Worm (Caenorhabditis elegans) whole organism, L4 larva: ENCODE results near the gene rfc-1.

Experiments
- F37D6.2 ChIP-seq: sonication (generic microtip); optimal IDR thresholded peaks from 2 replicates; lab custom pipeline; 2016; ENCODE audit warnings: mild to moderate bottlenecking, missing genetic modification characterization, missing compliant biosample characterization
- T26A8.4 ChIP-seq: fragments of 200-800 bp; sonication (Bioruptor generic); IDR thresholded peaks from 2 replicates; pipeline ENCODE4 v1.3.6; 2022; ENCODE audit warnings: missing genetic modification characterization, missing compliant biosample characterization
- Y105C5A.15 ChIP-seq: fragments of 200-800 bp; sonication (Bioruptor generic); IDR thresholded peaks from 2 replicates; pipeline ENCODE4 v1.3.6; 2022; ENCODE audit warnings: missing genetic modification characterization, missing compliant biosample characterization
- Y48G9A.11 ChIP-seq: fragments of 200-800 bp; sonication (Bioruptor generic); IDR thresholded peaks from 2 replicates; pipeline ENCODE4 v1.3.6; 2022; ENCODE audit warnings: missing genetic modification reagents, missing genetic modification characterization, missing compliant biosample characterization
- Y5F2A.4 ChIP-seq: fragments of 200-800 bp; sonication (Bioruptor generic); optimal IDR thresholded peaks from 2 replicates; lab custom pipeline; 2018; ENCODE audit warnings: mild to moderate bottlenecking, missing genetic modification characterization, missing compliant biosample characterization
- Y75B8A.6 ChIP-seq: fragments of 200-800 bp; sonication (Bioruptor generic); IDR thresholded peaks from 2 replicates; pipeline ENCODE4 v1.3.6; 2022; ENCODE audit warnings: missing genetic modification reagents, missing genetic modification characterization, missing compliant biosample characterization
- ZK337.2 ChIP-seq: fragments of 200-800 bp; sonication (Bioruptor generic); IDR thresholded peaks from 2 replicates; pipeline ENCODE4 v1.3.6; 2022; ENCODE audit warnings: missing genetic modification reagents, missing genetic modification characterization, missing compliant biosample characterization
- aha-1 ChIP-seq: fragments of 150-350 bp; peaks from one replicate; lab custom pipeline; 2014; ENCODE audit warnings: missing biosample characterization, missing genetic modification characterization
- ama-1 ChIP-seq: fragments of 150-350 bp; optimal IDR thresholded peaks from 2 replicates; lab custom pipeline; 2014; ENCODE audit warnings: inconsistent platforms, mixed read lengths
- arid-1 ChIP-seq: fragments of 200-800 bp; sonication (Bioruptor generic); conservative IDR thresholded peaks from 2 replicates; pipeline ENCODE4 v1.3.6; 2022; ENCODE audit warnings: missing genetic modification reagents, missing genetic modification characterization, missing compliant biosample characterization
- attf-4 ChIP-seq: sonication (generic microtip); optimal IDR thresholded peaks from 3 replicates; lab custom pipeline; 2017; ENCODE audit warnings: missing biosample characterization, missing genetic modification characterization
- ceh-20 ChIP-seq: fragments of 200-800 bp; sonication (Bioruptor generic); IDR thresholded peaks from 2 replicates; pipeline ENCODE4 v1.3.6; 2022; ENCODE audit warnings: missing genetic modification reagents, missing genetic modification characterization, missing compliant biosample characterization
- ceh-28 ChIP-seq: fragments of 150-350 bp; optimal IDR thresholded peaks from 2 replicates; lab custom pipeline; 2014; ENCODE audit warnings: missing biosample characterization, missing genetic modification reagents, missing genetic modification characterization
- ceh-32 ChIP-seq: sonication (generic microtip); optimal IDR thresholded peaks from 2 replicates; lab custom pipeline; 2016; ENCODE audit warnings: mild to moderate bottlenecking, missing genetic modification characterization, missing compliant biosample characterization; ENCODE audit not compliant: poor library complexity
- ceh-44 ChIP-seq: fragments of 200-800 bp; sonication (Bioruptor generic); IDR thresholded peaks from 2 replicates; pipeline ENCODE4 v1.3.6; 2022; ENCODE audit warnings: missing genetic modification reagents, missing genetic modification characterization, missing compliant biosample characterization
- daf-12 ChIP-seq: fragments of 150-350 bp; optimal IDR thresholded peaks from 2 replicates; lab custom pipeline; 2014; ENCODE audit warnings: missing biosample characterization, missing genetic modification reagents, missing genetic modification characterization
- dmd-8 ChIP-seq: fragments of 200-800 bp; sonication (Bioruptor generic); IDR thresholded peaks from 2 replicates; pipeline ENCODE4 v1.3.6; 2022; ENCODE audit warnings: missing genetic modification characterization, missing compliant biosample characterization
- dmd-9 ChIP-seq: fragments of 200-800 bp; sonication (Bioruptor generic); IDR thresholded peaks from 2 replicates; pipeline ENCODE4 v1.3.6; 2022; ENCODE audit warnings: missing genetic modification reagents, missing genetic modification characterization, missing compliant biosample characterization
- egl-43 ChIP-seq: fragments of 200-800 bp; sonication (Bioruptor generic); IDR thresholded peaks from 2 replicates; pipeline ENCODE4 v1.3.6; 2022; ENCODE audit warnings: missing genetic modification reagents, missing genetic modification characterization, missing compliant biosample characterization
- gei-8 ChIP-seq: fragments of 200-800 bp; sonication (Bioruptor generic); optimal IDR thresholded peaks from 2 replicates; lab custom pipeline; 2018; ENCODE audit warnings: mild to moderate bottlenecking, missing genetic modification characterization, missing compliant biosample characterization
- hif-1 ChIP-seq, 2 experiments: sonication (generic microtip); optimal IDR thresholded peaks; 2 replicates each; lab custom pipeline; 2016 to 2017; ENCODE audit warnings: missing compliant biosample characterization in 2 of 2, missing genetic modification characterization in 2 of 2, missing genetic modification reagents in 2 of 2, missing genotype in 2 of 2, mild to moderate bottlenecking in 1 of 2
- hlh-11 ChIP-seq: fragments of 200-800 bp; sonication (Bioruptor generic); optimal IDR thresholded peaks from 2 replicates; lab custom pipeline; 2018; ENCODE audit warnings: mild to moderate bottlenecking, missing genetic modification characterization, missing compliant biosample characterization
- hlh-30 ChIP-seq: sonication (generic microtip); optimal IDR thresholded peaks from 2 replicates; lab custom pipeline; 2017; ENCODE audit warnings: antibody characterized with exemption, mild to moderate bottlenecking, missing genetic modification characterization, missing compliant biosample characterization; ENCODE audit not compliant: insufficient read depth
- lim-7 ChIP-seq: fragments of 200-800 bp; sonication (Bioruptor generic); IDR thresholded peaks from 2 replicates; pipeline ENCODE4 v1.3.6; 2022; ENCODE audit warnings: missing genetic modification characterization, missing compliant biosample characterization
- lin-13 ChIP-seq: fragments of 150-350 bp; optimal IDR thresholded peaks from 2 replicates; lab custom pipeline; 2014; ENCODE audit warnings: missing biosample characterization, missing genetic modification reagents, missing genetic modification characterization
- lin-29 ChIP-seq: fragments of 200-800 bp; sonication (Bioruptor generic); IDR thresholded peaks from 2 replicates; pipeline ENCODE4 v1.3.6; 2022; ENCODE audit warnings: missing genetic modification reagents, missing genetic modification characterization, missing compliant biosample characterization
- lin-38 ChIP-seq: fragments of 200-800 bp; sonication (Bioruptor generic); IDR thresholded peaks from 2 replicates; pipeline ENCODE4 v1.3.6; 2022; ENCODE audit warnings: missing genetic modification reagents, missing genetic modification characterization, missing compliant biosample characterization
- lin-39 ChIP-seq: fragments of 150-350 bp; optimal IDR thresholded peaks from 2 replicates; lab custom pipeline; 2014; ENCODE audit warnings: missing biosample characterization, missing genetic modification reagents, missing genetic modification characterization
- lir-3 ChIP-seq: sonication (generic microtip); optimal IDR thresholded peaks from 2 replicates; lab custom pipeline; 2016; ENCODE audit warnings: mild to moderate bottlenecking, missing genetic modification characterization, missing compliant biosample characterization
- mdl-1 ChIP-seq, 2 experiments: fragments of 150-350 bp in 1 of 2; sonication (generic microtip) in 1 of 2; optimal IDR thresholded peaks; 2 replicates each; lab custom pipeline; 2014 to 2017; ENCODE audit warnings: missing biosample characterization in 2 of 2, missing genetic modification characterization in 2 of 2
- mdt-29 ChIP-seq: fragments of 200-800 bp; sonication (Bioruptor generic); IDR thresholded peaks from 2 replicates; pipeline ENCODE4 v1.3.6; 2022; ENCODE audit warnings: missing genetic modification reagents, missing genetic modification characterization, missing compliant biosample characterization
- mep-1 ChIP-seq: fragments of 150-350 bp; sonication (generic microtip); optimal IDR thresholded peaks from 3 replicates; lab custom pipeline; 2014; ENCODE audit warnings: missing biosample characterization, missing genetic modification characterization
- mes-2 ChIP-seq: sonication (generic microtip); optimal IDR thresholded peaks from 2 replicates; lab custom pipeline; 2016; ENCODE audit warnings: missing genotype, mild to moderate bottlenecking, missing genetic modification characterization, missing compliant biosample characterization; ENCODE audit not compliant: poor library complexity, severe bottlenecking
- nhr-25 ChIP-seq: sonication (generic microtip); optimal IDR thresholded peaks from 2 replicates; lab custom pipeline; 2017; ENCODE audit warnings: missing genetic modification characterization, mild to moderate bottlenecking, missing compliant biosample characterization, antibody characterized with exemption, moderate library complexity, borderline replicate concordance; ENCODE audit not compliant: insufficient read depth
- nhr-42 ChIP-seq: fragments of 200-800 bp; sonication (Bioruptor generic); IDR thresholded peaks from 2 replicates; pipeline ENCODE4 v1.3.6; 2022; ENCODE audit warnings: missing genetic modification characterization, missing compliant biosample characterization
- nhr-48 ChIP-seq: sonication (generic microtip); optimal IDR thresholded peaks from 2 replicates; lab custom pipeline; 2016; ENCODE audit warnings: mild to moderate bottlenecking, missing genetic modification characterization, missing compliant biosample characterization
- nhr-77 ChIP-seq: fragments of 150-350 bp; optimal IDR thresholded peaks from 2 replicates; lab custom pipeline; 2014; ENCODE audit warnings: missing biosample characterization, missing genetic modification characterization
- php-3 ChIP-seq: fragments of 200-800 bp; sonication (Bioruptor generic); IDR thresholded peaks from 2 replicates; pipeline ENCODE4 v1.3.6; 2022; ENCODE audit warnings: missing genetic modification reagents, missing genetic modification characterization, missing compliant biosample characterization
- skn-1 ChIP-seq: fragments of 150-350 bp; optimal IDR thresholded peaks from 2 replicates; lab custom pipeline; 2014; ENCODE audit warnings: missing biosample characterization, missing genetic modification characterization
- spr-3 ChIP-seq: fragments of 200-800 bp; sonication (Bioruptor generic); optimal IDR thresholded peaks from 2 replicates; lab custom pipeline; 2018; ENCODE audit warnings: mild to moderate bottlenecking, missing genetic modification characterization, missing compliant biosample characterization
- unc-130 ChIP-seq: sonication (generic microtip); optimal IDR thresholded peaks from 2 replicates; lab custom pipeline; 2016; ENCODE audit warnings: missing genetic modification reagents, missing genetic modification characterization, missing compliant biosample characterization
- unc-62 ChIP-seq, 3 experiments: fragments of 150-350 bp in 1 of 3; sonication (generic microtip); optimal IDR thresholded peaks in 2 of 3; peaks in 1 of 3; 1 replicate in 1 of 3; 2 replicates in 2 of 3; lab custom pipeline; 2014 to 2017; ENCODE audit warnings: missing biosample characterization in 3 of 3, missing genetic modification characterization in 3 of 3, missing genetic modification reagents in 3 of 3, missing genotype in 1 of 3
- vab-7 ChIP-seq: fragments of 200-800 bp; sonication (Bioruptor generic); IDR thresholded peaks from 2 replicates; pipeline ENCODE4 v1.3.6; 2022; ENCODE audit warnings: missing genetic modification reagents, missing genetic modification characterization, missing compliant biosample characterization
- zfp-3 ChIP-seq: fragments of 200-800 bp; sonication (Bioruptor generic); conservative IDR thresholded peaks from 2 replicates; pipeline ENCODE4 v1.3.6; 2022; ENCODE audit warnings: missing genetic modification reagents, missing genetic modification characterization, missing compliant biosample characterization
- ztf-7 ChIP-seq: fragments of 150-350 bp; optimal IDR thresholded peaks from 2 replicates; lab custom pipeline; 2014; ENCODE audit warnings: missing biosample characterization, missing genetic modification characterization

rfc-1 gene

ce11 chrV:14603755-14604154 lies 42.0 kb downstream of the rfc-1 start:
- no peak for TF ChIP-seq gei-8 (GFP tag; lab: Kevin White, UChicago)
- TF ChIP-seq Y75B8A.6 = no peak
- no peak for TF ChIP-seq lir-3
- TF ChIP-seq unc-62 (GFP tag; optimal IDR thresholded peaks at IDR 0.05 in 1 of 2; lab: Kevin White, UChicago) = no peak
- no peak for TF ChIP-seq unc-62 (tag; optimal IDR thresholded peaks at IDR 0.05; lab: Kevin White, UChicago)
- no peak for TF ChIP-seq mdt-29 (GFP tag; lab: Robert Waterston, UW)
- TF ChIP-seq lin-39 (tag; lab: Kevin White, UChicago) = no peak
- TF ChIP-seq spr-3 (GFP tag; lab: Kevin White, UChicago) = no peak
- no peak for TF ChIP-seq dmd-9
- TF ChIP-seq dmd-8 (GFP tag; lab: Robert Waterston, UW) = no peak
- no peak for TF ChIP-seq nhr-48 (tag; lab: Kevin White, UChicago)
- TF ChIP-seq nhr-25 (tag; lab: Kevin White, UChicago) = no peak
- TF ChIP-seq attf-4 (tag; lab: Kevin White, UChicago) = no peak
- no peak for TF ChIP-seq ceh-32
- TF ChIP-seq arid-1 (GFP tag; lab: Robert Waterston, UW) = no peak
- TF ChIP-seq hif-1 (tag; optimal IDR thresholded peaks at IDR 0.05; lab: Kevin White, UChicago) = no peak
- TF ChIP-seq, all 104 proteins: peak for 0

DNA sequence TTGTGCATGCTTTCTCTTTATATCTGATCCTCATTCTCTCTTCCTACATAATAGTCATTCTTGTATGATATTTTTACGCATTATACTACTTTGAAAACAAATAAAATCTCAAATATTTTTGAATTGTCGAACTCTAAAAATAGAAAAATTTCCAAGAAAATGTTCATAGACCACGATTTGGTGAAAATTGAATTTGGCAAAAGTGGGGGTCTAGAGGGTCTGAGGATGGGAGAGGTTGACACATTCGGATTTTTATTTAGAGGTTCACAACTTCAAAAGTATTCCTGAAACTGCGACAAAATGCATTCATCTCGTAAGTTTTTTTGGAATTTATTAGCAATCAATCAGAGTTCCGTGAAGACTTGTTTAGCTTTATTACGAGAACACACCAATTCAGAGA lies 45.8 kb downstream of the rfc-1 start, which contains the start of gene glb-22:
Gene glb-22 (plus strand): TSS at position 301 of the 400 bp plus-strand sequence.
- TF ChIP-seq ceh-44 = no peak
- no peak for TF ChIP-seq mdt-29 (GFP tag; lab: Robert Waterston, UW)
- no peak for TF ChIP-seq ztf-7
- no peak for TF ChIP-seq lim-7
- no peak for TF ChIP-seq lin-13 (GFP tag; lab: Kevin White, UChicago)
- TF ChIP-seq ama-1 = no peak
- no peak for TF ChIP-seq hif-1 (tag; optimal IDR thresholded peaks at IDR 0.05; lab: Kevin White, UChicago)
- TF ChIP-seq arid-1 (GFP tag; lab: Robert Waterston, UW) = no peak
- no peak for TF ChIP-seq ceh-20 (GFP tag; lab: Robert Waterston, UW)
- no peak for TF ChIP-seq T26A8.4 (GFP tag; lab: Robert Waterston, UW)

DNA sequence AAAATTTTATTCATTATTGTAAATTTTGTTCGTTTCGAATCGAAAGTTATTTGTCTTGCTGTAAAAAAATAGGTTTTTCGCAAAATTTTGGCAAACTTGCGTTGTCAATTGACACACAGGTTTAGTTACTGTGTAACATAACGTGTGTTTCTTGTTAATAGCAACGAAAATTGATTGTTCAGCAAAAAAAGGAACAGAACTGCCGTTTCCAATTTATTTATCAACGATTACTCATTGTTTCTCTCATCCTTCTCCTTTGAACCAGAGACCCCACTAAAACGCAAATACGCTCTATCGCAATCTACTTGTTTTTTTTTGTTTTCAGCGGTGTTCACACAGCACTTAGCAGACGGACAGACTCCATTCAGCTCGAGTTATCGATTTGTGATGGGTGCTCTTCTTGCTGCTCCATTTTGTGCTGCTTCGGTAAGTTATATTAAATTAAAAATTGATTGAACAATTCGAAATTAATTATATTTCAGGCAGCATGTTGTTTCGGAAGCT lies 48.0 kb downstream of the rfc-1 start, which contains the start of gene R11H6.2:
Gene R11H6.2 (plus strand): TSS at position 326 of the 504 bp plus-strand sequence.
- TF ChIP-seq T26A8.4 (GFP tag; lab: Robert Waterston, UW) (no peak), daf-12 (tag; lab: Kevin White, UChicago) (no peak), Y105C5A.15 (no peak), nhr-42 (GFP tag; lab: Robert Waterston, UW) (no peak), lin-29 (GFP tag; lab: Robert Waterston, UW) (no peak), ZK337.2 (no peak), Y48G9A.11 (no peak), skn-1 (no peak), mep-1 (peak; percentile 33), egl-43 (GFP tag; lab: Robert Waterston, UW) (no peak), spr-3 (GFP tag; lab: Kevin White, UChicago) (no peak), hlh-30 (tag; lab: Kevin White, UChicago) (peak; percentile 35), lin-38 (GFP tag; lab: Robert Waterston, UW) (peak; percentile 78), ceh-28 (tag; lab: Kevin White, UChicago) (peak; percentile 29), vab-7 (GFP tag; lab: Robert Waterston, UW) (no peak), mes-2 (tag; lab: Kevin White, UChicago) (peak; percentile 71), unc-62 (GFP tag; optimal IDR thresholded peaks at IDR 0.05 in 1 of 2; lab: Kevin White, UChicago) (peak in 1 of 2 experiments; percentile 99), unc-62 (tag; optimal IDR thresholded peaks at IDR 0.05; lab: Kevin White, UChicago) (no peak), aha-1 (tag; lab: Kevin White, UChicago) (no peak), attf-4 (tag; lab: Kevin White, UChicago) (no peak), zfp-3 (no peak), lin-13 (GFP tag; lab: Kevin White, UChicago) (no peak), mdt-29 (GFP tag; lab: Robert Waterston, UW) (no peak), php-3 (GFP tag; lab: Robert Waterston, UW) (no peak), mdl-1 (tag; optimal IDR thresholded peaks at IDR 0.05; lab: Kevin White, UChicago) (no peak), hlh-11 (tag; lab: Kevin White, UChicago) (peak; percentile 52), dmd-9 (no peak), ceh-20 (GFP tag; lab: Robert Waterston, UW) (no peak), unc-130 (no peak), Y5F2A.4 (GFP tag; lab: Kevin White, UChicago) (no peak), nhr-77 (no peak), F37D6.2 (tag; lab: Kevin White, UChicago) (no peak)
